Worm (Caenorhabditis elegans): ENCODE measurements around the gene fbxb-74.
A peak's percentile ranks its signal among the peaks of the same experiment; 100 is the strongest.

fbxb-74 gene

DNA sequence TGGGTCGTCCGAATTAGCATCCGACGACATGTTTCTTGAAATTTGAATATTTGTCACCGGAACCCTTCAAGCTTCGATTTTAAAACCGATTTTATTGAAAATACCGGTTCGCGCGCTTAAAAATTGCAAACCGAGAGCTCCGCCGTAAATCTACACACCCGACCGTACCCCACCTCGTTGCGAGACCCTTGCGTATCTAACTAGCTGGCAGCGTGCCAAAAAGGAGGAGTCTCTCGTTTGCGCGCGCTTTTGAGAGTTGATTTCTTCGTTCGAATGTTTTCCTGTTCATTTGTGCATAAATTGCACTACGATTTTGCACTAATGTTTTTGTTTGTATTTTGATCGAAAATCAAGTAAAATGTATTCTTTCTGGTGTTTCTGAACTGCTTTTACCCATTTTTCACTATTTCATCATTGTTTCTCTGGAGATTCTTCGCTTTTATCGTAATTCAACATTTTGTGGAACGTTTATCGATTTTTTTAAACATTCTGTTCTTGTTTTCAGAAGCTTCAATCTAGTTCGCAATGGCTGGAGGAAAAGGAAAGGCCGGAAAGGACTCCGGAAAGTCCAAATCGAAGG lies 6.7 kb upstream of the fbxb-74 start, which contains the start of the genes wapl-1 and htz-1 (continued):
- TF ChIP-seq ceh-24 (tag; optimal IDR thresholded peaks at IDR 0.05) (no peak), sox-2 (GFP tag; IDR thresholded peaks at IDR 0.05) (no peak), ceh-45 (GFP tag; IDR thresholded peaks at IDR 0.05) (no peak), F13H6.1 (tag; optimal IDR thresholded peaks at IDR 0.05) (no peak), npax-4 (tag; optimal IDR thresholded peaks at IDR 0.05) (no peak), pha-4 (tag; optimal IDR thresholded peaks at IDR 0.05) (no peak), ceh-48 (tag; optimal IDR thresholded peaks at IDR 0.05) (peak; percentile 7), mec-3 (tag; optimal IDR thresholded peaks at IDR 0.05; ENCODE audit: borderline replicate concordance) (no peak), ceh-34 (tag; optimal IDR thresholded peaks at IDR 0.05) (peak; percentile 59), ama-1 (optimal IDR thresholded peaks at IDR 0.05) (no peak), syd-9 (tag; optimal IDR thresholded peaks at IDR 0.05) (peak; percentile 15), ets-4 (tag; optimal IDR thresholded peaks at IDR 0.05) (no peak), dve-1 (tag; optimal IDR thresholded peaks at IDR 0.05) (peak; percentile 73), eyg-1 (tag; optimal IDR thresholded peaks at IDR 0.05) (peak; percentile 24), ceh-9 (tag; optimal IDR thresholded peaks at IDR 0.05) (no peak), ref-2 (tag; optimal IDR thresholded peaks at IDR 0.05) (peak; percentile 69), ttx-3 (tag; optimal IDR thresholded peaks at IDR 0.05) (no peak), nhr-11 (tag; optimal IDR thresholded peaks at IDR 0.05) (no peak), sdc-2 (tag; optimal IDR thresholded peaks at IDR 0.05) (no peak), odd-2 (tag; optimal IDR thresholded peaks at IDR 0.05) (no peak), ceh-30 (tag; optimal IDR thresholded peaks at IDR 0.05) (no peak)

ce11 chrIV:4441077-4441476 lies 2.0 kb upstream of the fbxb-74 start, which contains the start of gene fbxb-75:
Gene fbxb-75, minus strand, starts transcription at chrIV:4441177.
- TF ChIP-seq lim-6 (tag; optimal IDR thresholded peaks at IDR 0.05) (no peak), ceh-19 (GFP tag; optimal IDR thresholded peaks at IDR 0.05) (no peak), K09A11.1 (tag; optimal IDR thresholded peaks at IDR 0.05; ENCODE audit: insufficient read depth) (no peak), pqm-1 (tag; optimal IDR thresholded peaks at IDR 0.05) (no peak), rnt-1 (tag; optimal IDR thresholded peaks at IDR 0.05) (no peak)

- no peak for TF ChIP-seq T23F11.4 (GFP tag; optimal IDR thresholded peaks at IDR 0.05)
- TF ChIP-seq rnt-1 (tag; optimal IDR thresholded peaks at IDR 0.05), result no peak
- TF ChIP-seq dve-1 (tag; optimal IDR thresholded peaks at IDR 0.05), result no peak
- no peak for TF ChIP-seq pros-1 (tag; optimal IDR thresholded peaks at IDR 0.05)
- no peak for TF ChIP-seq ceh-22 (tag; optimal IDR thresholded peaks at IDR 0.05)
- no peak for TF ChIP-seq ceh-30 (tag; optimal IDR thresholded peaks at IDR 0.05)
- TF ChIP-seq gmeb-2 (tag; optimal IDR thresholded peaks at IDR 0.05), result no peak
- no peak for TF ChIP-seq pax-1 (tag; optimal IDR thresholded peaks at IDR 0.05)
Observed at ce11 chrIV:4437825-4438224, 1.3 kb downstream of the fbxb-74 start.

DNA sequence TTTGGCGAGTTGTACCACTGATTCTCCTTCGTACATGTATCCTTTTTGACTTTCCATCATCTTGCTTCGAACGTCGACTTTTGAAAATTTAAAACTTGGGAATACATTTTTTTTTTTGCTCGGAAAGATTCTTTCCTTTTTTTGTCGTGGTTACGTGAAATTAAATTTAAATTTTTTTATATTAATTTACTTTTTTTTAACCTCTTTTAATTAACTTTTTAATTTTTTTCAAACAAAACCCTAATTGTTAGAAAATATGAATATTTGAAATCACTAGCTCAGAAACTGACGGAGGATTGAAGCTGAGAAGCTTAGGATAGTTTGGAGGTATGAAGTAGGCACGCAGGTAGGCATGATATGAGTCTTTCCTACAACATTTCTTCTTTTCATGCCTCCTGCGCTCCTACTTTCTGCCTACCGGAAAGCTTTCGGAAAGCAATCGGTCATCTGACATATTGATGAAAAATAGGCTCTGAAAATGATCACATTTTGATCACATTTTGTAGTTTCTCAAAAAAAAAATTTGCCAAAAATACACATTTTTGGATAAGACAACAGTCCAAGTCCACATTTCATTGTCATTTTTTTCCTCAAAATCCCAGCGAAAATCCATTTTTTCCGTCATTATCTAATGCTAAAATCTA lies 4.5 kb downstream of the fbxb-74 start, which contains the start of the genes R08C7.8 and R08C7.4:
Gene R08C7.8, minus strand, starts transcription at position 101 of the 644 bp plus-strand sequence.
Gene R08C7.4, plus strand, starts transcription at position 594 of the 644 bp plus-strand sequence.
- TF ChIP-seq ceh-9 (tag; optimal IDR thresholded peaks at IDR 0.05), result no peak
- no peak for TF ChIP-seq ceh-2 (tag; optimal IDR thresholded peaks at IDR 0.05)
- no peak for TF ChIP-seq ceh-19 (GFP tag; optimal IDR thresholded peaks at IDR 0.05)
- TF ChIP-seq unc-3 (GFP tag; conservative IDR thresholded peaks at IDR 0.05), result no peak
- TF ChIP-seq unc-3 (tag; optimal IDR thresholded peaks at IDR 0.05), result no peak
- no peak for TF ChIP-seq Y22D7AL.16 (tag; optimal IDR thresholded peaks at IDR 0.05)
- no peak for TF ChIP-seq madf-2 (tag; optimal IDR thresholded peaks at IDR 0.05)
- TF ChIP-seq ahr-1 (tag; optimal IDR thresholded peaks at IDR 0.05), result no peak
- TF ChIP-seq pat-9 (tag; optimal IDR thresholded peaks at IDR 0.05), result no peak
- TF ChIP-seq ceh-30 (tag; optimal IDR thresholded peaks at IDR 0.05), result no peak
- no peak for TF ChIP-seq C38D4.7 (GFP tag; optimal IDR thresholded peaks at IDR 0.05)
- no peak for TF ChIP-seq mec-3 (tag; optimal IDR thresholded peaks at IDR 0.05; ENCODE audit: borderline replicate concordance)
- no peak for TF ChIP-seq T23F11.4 (GFP tag; optimal IDR thresholded peaks at IDR 0.05)
- TF ChIP-seq hlh-8 (tag; optimal IDR thresholded peaks at IDR 0.05), result no peak
- TF ChIP-seq ttx-3 (tag; optimal IDR thresholded peaks at IDR 0.05), result no peak
- no peak for TF ChIP-seq ama-1 (optimal IDR thresholded peaks at IDR 0.05)
- TF ChIP-seq unc-55 (GFP tag; optimal IDR thresholded peaks at IDR 0.05), result no peak
- TF ChIP-seq syd-9 (tag; optimal IDR thresholded peaks at IDR 0.05), result no peak
- TF ChIP-seq elt-4 (tag; optimal IDR thresholded peaks at IDR 0.05), result no peak
- TF ChIP-seq fkh-10 (GFP tag; optimal IDR thresholded peaks at IDR 0.05), result no peak
